Worm (Caenorhabditis elegans) whole organism, mixed stage, embryonic: ENCODE measurements around the gene col-181.

Experiments used
- M03D4.4 ChIP-seq: sonication (generic microtip); optimal IDR thresholded peaks from 2 replicates; lab custom pipeline; 2017; ENCODE audit warnings: mild to moderate bottlenecking, missing genetic modification characterization, missing compliant biosample characterization
- bed-3 ChIP-seq: fragments of 200-800 bp; sonication (Bioruptor generic); optimal IDR thresholded peaks from 3 replicates; lab custom pipeline; 2018; ENCODE audit warnings: mild to moderate bottlenecking, missing genetic modification characterization, moderate library complexity, missing compliant biosample characterization
- blmp-1 ChIP-seq: fragments of 150-350 bp; optimal IDR thresholded peaks from 2 replicates; lab custom pipeline; 2014; ENCODE audit warnings: missing biosample characterization, missing genetic modification characterization
- ceh-39 ChIP-seq: fragments of 150-350 bp; optimal IDR thresholded peaks from 2 replicates; lab custom pipeline; 2014; ENCODE audit warnings: missing biosample characterization, missing genetic modification characterization
- ceh-43 ChIP-seq: fragments of 200-800 bp; sonication (Bioruptor generic); optimal IDR thresholded peaks from 2 replicates; lab custom pipeline; 2018; ENCODE audit warnings: mild to moderate bottlenecking, missing genetic modification characterization, moderate library complexity, missing compliant biosample characterization
- ceh-83 ChIP-seq: fragments of 200-800 bp; sonication (Bioruptor generic); optimal IDR thresholded peaks from 2 replicates; lab custom pipeline; 2018; ENCODE audit warnings: mild to moderate bottlenecking, missing genetic modification characterization, missing compliant biosample characterization
- ces-1 ChIP-seq: fragments of 150-350 bp; optimal IDR thresholded peaks from 2 replicates; lab custom pipeline; 2014; ENCODE audit warnings: missing biosample characterization, missing genetic modification reagents, missing genetic modification characterization
- cnd-1 ChIP-seq: fragments of 200-800 bp; sonication (Bioruptor generic); optimal IDR thresholded peaks from 2 replicates; lab custom pipeline; 2018; ENCODE audit warnings: mild to moderate bottlenecking, missing genetic modification characterization, missing compliant biosample characterization
- drap-1 ChIP-seq: fragments of 200-800 bp; sonication (Bioruptor generic); optimal IDR thresholded peaks from 3 replicates; lab custom pipeline; 2018; ENCODE audit warnings: mild to moderate bottlenecking, missing genetic modification characterization, missing compliant biosample characterization
- elt-1 ChIP-seq: sonication (generic microtip); optimal IDR thresholded peaks from 2 replicates; lab custom pipeline; 2017; ENCODE audit warnings: missing genetic modification characterization, mild to moderate bottlenecking, missing compliant biosample characterization, antibody characterized with exemption, moderate library complexity, borderline replicate concordance; ENCODE audit not compliant: insufficient read depth
- elt-3 ChIP-seq: fragments of 150-350 bp; optimal IDR thresholded peaks from 2 replicates; lab custom pipeline; 2014; ENCODE audit warnings: missing biosample characterization, missing genetic modification characterization
- flh-1 ChIP-seq: fragments of 200-800 bp; sonication (Bioruptor generic); optimal IDR thresholded peaks from 2 replicates; lab custom pipeline; 2018; ENCODE audit warnings: mild to moderate bottlenecking, missing genetic modification characterization, moderate library complexity, missing compliant biosample characterization
- ham-2 ChIP-seq: fragments of 200-800 bp; sonication (Bioruptor generic); optimal IDR thresholded peaks from 2 replicates; lab custom pipeline; 2018; ENCODE audit warnings: mild to moderate bottlenecking, missing genetic modification characterization, missing compliant biosample characterization
- hlh-1 ChIP-seq: fragments of 150-350 bp; optimal IDR thresholded peaks from 2 replicates; lab custom pipeline; 2014; ENCODE audit warnings: missing biosample characterization, missing genetic modification reagents, missing genetic modification characterization
- lin-32 ChIP-seq: fragments of 200-800 bp; sonication (Bioruptor generic); optimal IDR thresholded peaks from 2 replicates; lab custom pipeline; 2018; ENCODE audit warnings: mild to moderate bottlenecking, missing genetic modification characterization, missing compliant biosample characterization
- lsy-2 ChIP-seq: fragments of 150-350 bp; optimal IDR thresholded peaks from 2 replicates; lab custom pipeline; 2014; ENCODE audit warnings: missing biosample characterization, missing genetic modification characterization
- mab-5 ChIP-seq: fragments of 150-350 bp; optimal IDR thresholded peaks from 2 replicates; lab custom pipeline; 2014; ENCODE audit warnings: missing biosample characterization, missing genetic modification characterization
- mep-1 ChIP-seq: fragments of 150-350 bp; optimal IDR thresholded peaks from 2 replicates; lab custom pipeline; 2017; ENCODE audit warnings: missing biosample characterization, missing genetic modification reagents, missing genetic modification characterization, inconsistent platforms
- mls-2 ChIP-seq: sonication (generic microtip); optimal IDR thresholded peaks from 2 replicates; lab custom pipeline; 2016; ENCODE audit warnings: mild to moderate bottlenecking, missing genetic modification characterization, moderate library complexity, missing compliant biosample characterization
- nhr-12 ChIP-seq: fragments of 150-350 bp; optimal IDR thresholded peaks from 2 replicates; lab custom pipeline; 2014; ENCODE audit warnings: missing biosample characterization, missing genetic modification characterization
- nhr-2 ChIP-seq: fragments of 150-350 bp; optimal IDR thresholded peaks from 2 replicates; lab custom pipeline; 2014; ENCODE audit warnings: missing biosample characterization, missing genetic modification characterization
- nhr-237 ChIP-seq: fragments of 150-350 bp; optimal IDR thresholded peaks from 2 replicates; lab custom pipeline; 2014; ENCODE audit warnings: missing biosample characterization, missing genetic modification characterization
- nhr-28 ChIP-seq: fragments of 150-350 bp; optimal IDR thresholded peaks from 2 replicates; lab custom pipeline; 2014; ENCODE audit warnings: missing biosample characterization, missing genetic modification characterization
- nhr-76 ChIP-seq: sonication (generic microtip); optimal IDR thresholded peaks from 2 replicates; lab custom pipeline; 2017; ENCODE audit warnings: missing biosample characterization, missing genetic modification characterization
- pha-4 ChIP-seq: fragments of 150-350 bp; optimal IDR thresholded peaks from 2 replicates; lab custom pipeline; 2018; ENCODE audit warnings: missing biosample characterization, missing genetic modification reagents, missing genetic modification characterization
- sem-2 ChIP-seq: fragments of 200-800 bp; sonication (Bioruptor generic); optimal IDR thresholded peaks from 2 replicates; lab custom pipeline; 2018; ENCODE audit warnings: mild to moderate bottlenecking, missing genetic modification characterization, missing compliant biosample characterization
- snpc-4 ChIP-seq: fragments of 150-350 bp; optimal IDR thresholded peaks from 2 replicates; lab custom pipeline; 2014; ENCODE audit warnings: missing biosample characterization, missing genetic modification characterization
- sptf-1 ChIP-seq: sonication (generic microtip); optimal IDR thresholded peaks from 2 replicates; lab custom pipeline; 2017; ENCODE audit warnings: mild to moderate bottlenecking, missing genetic modification characterization, moderate library complexity, missing compliant biosample characterization
- tbx-8 ChIP-seq: fragments of 200-800 bp; sonication (Bioruptor generic); optimal IDR thresholded peaks from 2 replicates; lab custom pipeline; 2018; ENCODE audit warnings: mild to moderate bottlenecking, missing genetic modification characterization, moderate library complexity, missing compliant biosample characterization
- unc-120 ChIP-seq: sonication (generic microtip); optimal IDR thresholded peaks from 2 replicates; lab custom pipeline; 2017; ENCODE audit warnings: missing genetic modification characterization, missing compliant biosample characterization; ENCODE audit not compliant: poor library complexity, severe bottlenecking
- unc-39 ChIP-seq: fragments of 150-350 bp; optimal IDR thresholded peaks from 2 replicates; lab custom pipeline; 2014; ENCODE audit warnings: missing biosample characterization, missing genetic modification characterization
- unc-62 ChIP-seq: fragments of 150-350 bp; optimal IDR thresholded peaks from 2 replicates; lab custom pipeline; 2014; ENCODE audit warnings: missing biosample characterization, missing genetic modification reagents, missing genetic modification characterization
- zip-8 ChIP-seq: fragments of 150-350 bp; optimal IDR thresholded peaks from 2 replicates; lab custom pipeline; 2014; ENCODE audit warnings: missing biosample characterization, missing genetic modification characterization
- ztf-11 ChIP-seq: fragments of 150-350 bp; optimal IDR thresholded peaks from 2 replicates; lab custom pipeline; 2014; ENCODE audit warnings: missing biosample characterization, missing genetic modification characterization

col-181 gene

DNA sequence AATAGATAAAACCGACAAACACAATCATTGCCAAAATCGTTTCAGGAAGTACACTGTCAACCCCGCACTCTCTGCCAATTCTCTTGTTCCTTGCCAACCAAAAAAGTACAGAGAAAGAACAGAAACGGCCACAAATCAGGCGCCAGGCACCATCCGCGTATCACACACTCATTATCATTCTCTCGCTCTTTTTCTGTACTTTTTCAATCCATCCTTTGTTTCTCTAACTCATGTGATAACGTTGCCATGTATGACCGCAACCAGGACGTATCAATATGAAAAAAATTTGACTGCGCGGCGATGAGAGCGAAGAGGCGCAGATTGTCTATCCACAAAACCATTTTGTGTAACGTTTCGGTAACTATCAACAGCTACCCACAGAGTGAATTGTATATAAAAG lies at the start of gene col-181:
col-181 (plus strand) TSS at position 301 of the 400 bp plus-strand sequence.
- no peak for TF ChIP-seq sem-2 (GFP tag; lab: Kevin White, UChicago)
- no peak for TF ChIP-seq cnd-1
- TF ChIP-seq lsy-2, result no peak
- TF ChIP-seq drap-1 (GFP tag; lab: Kevin White, UChicago), result no peak

DNA sequence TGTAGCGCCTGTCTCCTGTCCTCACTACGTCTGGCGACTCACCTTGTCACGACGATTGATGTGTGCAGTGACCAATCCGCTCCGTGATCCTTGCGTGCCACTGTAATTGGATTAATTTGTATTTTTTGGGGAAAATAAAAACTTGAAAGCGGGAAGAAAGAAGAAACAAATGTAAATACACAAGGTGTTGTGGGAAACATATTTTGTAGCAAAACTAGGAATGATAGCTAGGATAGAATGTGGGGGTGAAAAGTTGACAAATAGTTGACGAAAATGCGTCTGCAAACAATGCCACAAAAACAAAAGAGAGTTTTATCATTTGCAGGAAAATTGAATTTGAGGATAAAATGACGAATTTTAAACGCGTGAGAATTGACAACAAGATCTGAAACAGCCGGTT lies 47.8 kb upstream of the col-181 start, which contains the start of gene B0198.3:
B0198.3 (minus strand) TSS at position 101 of the 400 bp plus-strand sequence.
- TF ChIP-seq ham-2 (GFP tag; lab: Kevin White, UChicago) (no peak), unc-39 (tag; lab: Kevin White, UChicago) (no peak), sptf-1 (tag; lab: Kevin White, UChicago) (no peak), ceh-83 (no peak), nhr-12 (tag; lab: Kevin White, UChicago) (no peak), nhr-28 (tag; lab: Kevin White, UChicago) (no peak), hlh-1 (tag; lab: Kevin White, UChicago) (no peak), unc-120 (tag; lab: Kevin White, UChicago) (no peak), nhr-237 (tag; lab: Kevin White, UChicago) (no peak), bed-3 (GFP tag; lab: Kevin White, UChicago) (no peak), M03D4.4 (no peak), zip-8 (no peak), unc-62 (GFP tag; lab: Kevin White, UChicago) (no peak), snpc-4 (no peak), ceh-43 (no peak), mab-5 (tag; lab: Kevin White, UChicago) (no peak), elt-3 (tag; lab: Kevin White, UChicago) (no peak)

DNA sequence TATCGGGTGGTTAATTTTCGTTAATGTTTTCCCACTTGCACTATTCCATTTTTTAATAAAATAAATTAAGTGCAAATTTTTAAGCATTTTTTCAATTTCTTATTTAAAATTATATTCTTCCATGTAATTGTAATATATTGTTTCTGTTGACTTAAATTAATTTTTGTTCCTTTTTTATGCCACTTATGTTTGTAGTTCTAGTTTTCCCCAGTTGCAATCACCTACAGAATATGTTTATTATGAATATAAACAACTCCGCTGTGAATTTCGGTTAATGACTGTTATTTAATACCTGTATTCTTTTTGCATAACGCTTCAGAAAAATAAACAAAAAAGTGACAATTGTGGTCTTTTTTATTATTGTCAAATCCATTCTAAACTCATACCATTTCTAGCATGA lies 39.8 kb upstream of the col-181 start, which contains the start of gene lgc-23:
lgc-23 (plus strand) TSS at position 301 of the 400 bp plus-strand sequence.
- TF ChIP-seq unc-39 (tag; lab: Kevin White, UChicago) (no peak), ceh-39 (tag; lab: Kevin White, UChicago) (no peak), M03D4.4 (no peak), sem-2 (GFP tag; lab: Kevin White, UChicago) (no peak), unc-120 (tag; lab: Kevin White, UChicago) (no peak), bed-3 (GFP tag; lab: Kevin White, UChicago) (no peak), lsy-2 (no peak), ceh-43 (no peak), nhr-2 (tag; lab: Kevin White, UChicago) (no peak)

DNA sequence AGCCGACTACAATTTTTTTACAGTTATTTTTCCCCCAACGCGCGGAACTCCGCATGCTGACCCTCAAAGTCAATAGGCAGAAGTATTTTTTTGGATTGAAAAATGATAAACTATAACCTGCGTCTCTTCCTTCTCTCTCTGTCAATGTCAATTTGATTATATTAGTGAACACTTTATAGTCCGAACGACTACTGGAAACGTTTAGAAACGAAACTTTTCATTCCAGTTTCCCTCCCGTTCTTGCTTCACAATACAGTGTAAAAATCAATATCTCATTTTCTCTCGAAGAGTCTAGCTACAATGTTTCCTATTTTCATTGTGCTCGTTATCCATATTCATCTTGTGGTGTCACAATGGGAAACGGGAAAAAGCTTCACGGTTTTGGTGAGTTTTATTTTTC lies 36.5 kb upstream of the col-181 start, which contains the start of gene lgc-24:
lgc-24 (plus strand) TSS at position 301 of the 400 bp plus-strand sequence.
- TF ChIP-seq nhr-12 (tag; lab: Kevin White, UChicago) (no peak), lin-32 (GFP tag; lab: Kevin White, UChicago) (no peak), ceh-43 (no peak), bed-3 (GFP tag; lab: Kevin White, UChicago) (no peak), drap-1 (GFP tag; lab: Kevin White, UChicago) (no peak), nhr-76 (no peak), ham-2 (GFP tag; lab: Kevin White, UChicago) (no peak), unc-39 (tag; lab: Kevin White, UChicago) (no peak), ceh-39 (tag; lab: Kevin White, UChicago) (no peak), ztf-11 (no peak), sem-2 (GFP tag; lab: Kevin White, UChicago) (no peak), blmp-1 (tag; lab: Kevin White, UChicago) (no peak), nhr-28 (tag; lab: Kevin White, UChicago) (no peak), flh-1 (GFP tag; lab: Kevin White, UChicago) (no peak), zip-8 (no peak), unc-120 (tag; lab: Kevin White, UChicago) (no peak)

DNA sequence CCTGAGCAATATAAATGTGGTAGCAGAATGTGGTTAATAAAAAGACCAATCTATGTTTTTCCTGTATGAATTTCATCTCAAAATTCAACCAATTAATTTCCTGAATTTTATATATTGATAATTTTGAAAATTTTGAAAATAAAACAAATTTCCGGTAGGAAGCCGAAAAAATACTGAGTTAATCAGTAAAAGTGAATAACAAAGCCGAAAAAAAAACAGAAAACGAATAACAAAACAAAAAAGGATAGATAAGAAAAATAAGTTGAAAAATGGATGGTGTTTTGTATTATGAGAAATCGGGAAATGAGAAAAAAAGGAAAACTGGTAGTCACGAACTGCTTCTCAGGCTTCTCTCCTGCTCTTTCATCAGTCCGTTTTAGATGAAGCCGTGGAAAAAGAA lies 31.0 kb upstream of the col-181 start, which contains the start of gene tmem-145:
tmem-145 (minus strand) TSS at position 101 of the 400 bp plus-strand sequence.
- TF ChIP-seq nhr-2 (tag; lab: Kevin White, UChicago) (no peak), ceh-43 (no peak), elt-3 (tag; lab: Kevin White, UChicago) (no peak), mep-1 (no peak), unc-62 (GFP tag; lab: Kevin White, UChicago) (no peak), sem-2 (GFP tag; lab: Kevin White, UChicago) (no peak), tbx-8 (GFP tag; lab: Kevin White, UChicago) (no peak), ztf-11 (no peak), ces-1 (no peak), bed-3 (GFP tag; lab: Kevin White, UChicago) (no peak), unc-120 (tag; lab: Kevin White, UChicago) (no peak), pha-4 (tag; lab: Kevin White, UChicago) (no peak), sptf-1 (tag; lab: Kevin White, UChicago) (no peak), flh-1 (GFP tag; lab: Kevin White, UChicago) (no peak), elt-1 (tag; lab: Kevin White, UChicago) (no peak), ceh-39 (tag; lab: Kevin White, UChicago) (no peak), mls-2 (no peak), ham-2 (GFP tag; lab: Kevin White, UChicago) (no peak), blmp-1 (tag; lab: Kevin White, UChicago) (no peak), nhr-12 (tag; lab: Kevin White, UChicago) (no peak)
